Worm (Caenorhabditis elegans): ENCODE results near the gene C34C12.12.

Gene C34C12.12

DNA sequence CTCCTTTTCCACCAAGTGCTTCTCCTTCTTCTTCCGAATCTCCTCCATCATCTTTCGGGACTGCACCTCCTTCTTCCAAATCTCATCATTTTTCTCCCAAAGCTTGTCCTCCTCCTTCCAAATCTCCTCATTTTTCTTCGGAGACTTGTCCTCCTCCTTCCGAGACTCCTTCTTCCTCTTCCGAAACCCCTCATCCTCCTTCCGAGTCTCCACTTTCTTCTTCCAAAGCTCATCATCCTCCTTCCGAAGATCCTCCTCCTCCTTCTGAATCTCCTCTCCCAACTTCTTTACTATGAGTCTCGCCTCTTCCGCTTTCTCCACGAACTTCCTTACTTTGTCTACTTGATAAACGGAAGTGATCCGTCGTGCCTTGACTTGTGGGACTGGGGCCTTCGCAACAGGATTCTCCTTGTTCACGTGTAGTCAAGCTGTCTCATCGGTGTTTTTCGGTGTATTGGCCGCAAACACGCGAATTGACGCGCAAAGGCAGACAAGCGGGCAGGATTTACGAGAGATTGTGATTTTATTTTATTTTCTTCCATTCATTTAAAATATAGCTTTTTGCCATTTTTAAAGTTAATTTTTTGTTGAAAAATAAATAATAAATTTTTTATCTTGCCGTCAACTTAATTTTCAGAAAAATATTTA, at the start of gene C34C12.12, which contains the start of gene K01A11.3:
Gene C34C12.12 (plus strand): TSS at position 632 of the 648 bp plus-strand sequence.
Gene K01A11.3 (minus strand): TSS at position 51 of the 648 bp plus-strand sequence.
- no peak for TF ChIP-seq ets-7 (tag; optimal IDR thresholded peaks at IDR 0.05)
- TF ChIP-seq tbx-37 (GFP tag; conservative IDR thresholded peaks at IDR 0.05), result no peak
- TF ChIP-seq sea-1 (GFP tag; conservative IDR thresholded peaks at IDR 0.05), result no peak
- TF ChIP-seq tbx-11 (GFP tag; IDR thresholded peaks at IDR 0.05), result no peak
- TF ChIP-seq pes-1 (GFP tag; IDR thresholded peaks at IDR 0.05), result no peak
- no peak for TF ChIP-seq tra-4 (tag; optimal IDR thresholded peaks at IDR 0.05)
- TF ChIP-seq ceh-13 (GFP tag; optimal IDR thresholded peaks at IDR 0.05), result no peak

DNA sequence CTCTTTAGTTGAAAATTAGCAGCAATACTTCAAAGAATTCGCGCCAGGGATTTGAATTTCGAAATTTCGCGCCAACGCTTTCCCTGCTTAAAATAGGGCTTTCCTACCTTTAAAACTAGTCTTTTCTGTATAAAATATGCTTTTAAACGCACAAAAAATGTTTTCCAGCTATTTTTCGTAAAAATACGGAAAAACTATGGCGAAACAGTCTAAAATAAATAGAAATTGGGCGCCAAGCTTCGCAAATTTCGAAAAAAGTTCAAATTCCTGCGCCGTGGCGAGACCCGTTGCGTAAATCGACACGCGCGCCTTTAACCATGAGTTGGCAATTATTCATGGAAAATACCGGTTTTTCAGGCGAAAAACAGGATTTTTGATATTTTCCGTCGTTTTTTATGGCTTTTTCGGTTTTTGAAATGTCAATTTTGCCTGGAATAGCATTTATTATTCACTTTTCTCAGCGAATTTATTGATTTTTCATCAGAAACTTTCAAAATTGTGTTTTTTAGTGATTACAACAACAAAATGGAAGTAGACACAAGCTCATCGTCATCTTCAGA, 48.6 kb upstream of the C34C12.12 start, which contains the start of the genes npp-9 and F59A2.5:
Gene npp-9 (minus strand): TSS at position 126 of the 560 bp plus-strand sequence.
Gene F59A2.5 (plus strand): TSS at position 510 of the 560 bp plus-strand sequence.
- TF ChIP-seq ceh-36 (tag; optimal IDR thresholded peaks at IDR 0.05) (no peak), F13C5.2 (tag; optimal IDR thresholded peaks at IDR 0.05) (peak; percentile 32), tbx-11 (GFP tag; IDR thresholded peaks at IDR 0.05) (0 out of 2 replicates have a peak, but pooled peaks have one; percentile 24), hmg-4 (GFP tag; optimal IDR thresholded peaks at IDR 0.05) (no peak)

DNA sequence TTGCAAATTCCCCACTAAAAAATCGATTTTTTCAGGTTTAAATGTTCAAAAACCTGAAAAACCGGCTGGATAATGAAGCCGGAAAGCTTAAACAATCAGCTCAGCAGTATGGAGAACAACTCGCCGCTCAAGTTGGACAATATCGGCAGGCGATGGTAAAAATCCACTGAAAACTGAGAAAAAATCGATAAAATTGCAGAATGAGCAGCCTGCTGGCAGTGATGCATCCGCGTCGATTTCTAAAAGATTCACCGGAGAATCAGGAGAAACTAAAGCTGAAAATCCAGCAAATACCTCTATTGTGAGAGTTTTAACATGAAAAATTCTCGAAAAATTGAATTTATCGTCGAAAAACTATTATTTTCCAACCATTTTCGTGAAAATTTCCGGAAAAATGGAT, 47.5 kb upstream of the C34C12.12 start, which contains the start of gene golg-4:
Gene golg-4 (plus strand): TSS at position 34 of the 400 bp plus-strand sequence.
- TF ChIP-seq ceh-13 (GFP tag; optimal IDR thresholded peaks at IDR 0.05) (no peak), ceh-36 (tag; optimal IDR thresholded peaks at IDR 0.05) (no peak), flt-1 (GFP tag; IDR thresholded peaks at IDR 0.05) (no peak), hnd-1 (tag; optimal IDR thresholded peaks at IDR 0.05) (no peak), sea-1 (GFP tag; conservative IDR thresholded peaks at IDR 0.05) (no peak), B0310.2 (tag; optimal IDR thresholded peaks at IDR 0.05) (no peak), ama-1 (optimal IDR thresholded peaks at IDR 0.05) (no peak), ets-7 (tag; optimal IDR thresholded peaks at IDR 0.05) (no peak), pes-1 (GFP tag; IDR thresholded peaks at IDR 0.05) (no peak)

DNA sequence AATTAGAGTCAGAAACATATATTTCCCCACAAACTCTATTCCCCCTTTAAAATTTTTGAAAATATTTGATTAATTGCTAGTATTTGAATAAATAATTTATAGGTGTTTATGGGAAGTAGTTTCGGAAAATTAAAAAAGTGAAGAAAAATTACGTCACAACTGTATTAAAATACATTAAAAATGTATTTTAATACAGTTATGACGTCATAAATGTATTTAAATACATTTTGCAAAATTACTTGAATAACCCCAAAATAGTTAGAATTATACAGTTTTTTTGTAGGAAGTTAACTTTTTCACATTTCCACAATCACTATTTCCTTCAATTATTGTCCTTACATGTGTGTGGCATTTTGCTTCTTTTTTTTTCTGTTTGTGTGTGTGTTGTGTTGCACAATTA, 39.6 kb upstream of the C34C12.12 start:
- TF ChIP-seq B0310.2 (tag; optimal IDR thresholded peaks at IDR 0.05) (no peak), ceh-36 (tag; optimal IDR thresholded peaks at IDR 0.05) (no peak), tra-4 (tag; optimal IDR thresholded peaks at IDR 0.05) (no peak), tbx-37 (GFP tag; conservative IDR thresholded peaks at IDR 0.05) (no peak), scrt-1 (GFP tag; IDR thresholded peaks at IDR 0.05) (no peak), hmg-4 (GFP tag; optimal IDR thresholded peaks at IDR 0.05) (no peak), ama-1 (optimal IDR thresholded peaks at IDR 0.05) (no peak), hnd-1 (tag; optimal IDR thresholded peaks at IDR 0.05) (no peak), aly-1 (tag; optimal IDR thresholded peaks at IDR 0.05) (no peak), hmbx-1 (tag; optimal IDR thresholded peaks at IDR 0.05) (no peak), flt-1 (GFP tag; IDR thresholded peaks at IDR 0.05) (no peak), ets-7 (tag; optimal IDR thresholded peaks at IDR 0.05) (no peak), F13C5.2 (tag; optimal IDR thresholded peaks at IDR 0.05) (no peak), sea-1 (GFP tag; conservative IDR thresholded peaks at IDR 0.05) (no peak), ceh-13 (GFP tag; optimal IDR thresholded peaks at IDR 0.05) (no peak)

DNA sequence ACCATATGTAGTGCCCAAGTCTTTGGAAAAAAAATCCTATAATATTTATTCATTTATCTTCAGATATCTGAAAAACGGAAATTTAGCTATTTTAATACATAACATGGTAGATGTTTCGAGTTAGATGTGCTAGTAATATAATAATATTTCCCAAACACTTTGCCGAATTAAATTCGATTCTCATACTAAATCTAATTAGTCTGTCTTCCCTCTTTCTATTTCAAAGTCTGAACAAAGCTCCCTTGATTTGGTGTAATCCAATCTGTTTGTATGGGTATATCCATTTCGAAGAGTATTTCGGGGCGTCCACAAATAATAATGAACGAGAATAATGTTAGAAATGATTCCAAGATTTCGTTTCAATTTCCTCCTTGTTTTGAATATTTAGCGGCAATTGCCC, 38.6 kb upstream of the C34C12.12 start:
- no peak for TF ChIP-seq sea-1 (GFP tag; conservative IDR thresholded peaks at IDR 0.05)
- no peak for TF ChIP-seq tra-4 (tag; optimal IDR thresholded peaks at IDR 0.05)
- TF ChIP-seq tbx-37 (GFP tag; conservative IDR thresholded peaks at IDR 0.05), result no peak

DNA sequence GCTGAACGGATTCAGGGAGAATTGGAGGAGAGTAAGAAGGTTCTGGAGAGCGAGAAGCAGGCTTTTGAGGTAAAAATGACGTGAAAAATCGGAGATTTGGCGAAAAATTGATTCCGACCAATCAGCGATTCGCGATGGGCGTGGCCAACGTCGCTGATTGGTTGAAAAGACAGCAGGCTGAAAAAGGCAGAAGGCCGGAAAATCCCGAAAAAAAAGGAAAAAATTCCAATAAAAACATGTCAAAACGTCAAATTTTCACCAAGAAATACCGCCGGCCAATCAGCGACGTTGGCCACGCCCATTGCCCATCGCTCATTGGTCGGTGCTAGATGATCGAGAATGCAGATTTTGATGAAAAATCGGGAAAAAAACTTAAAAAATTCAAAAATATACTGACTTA, 35.5 kb upstream of the C34C12.12 start:
- TF ChIP-seq flt-1 (GFP tag; IDR thresholded peaks at IDR 0.05), result no peak
- TF ChIP-seq hmg-4 (GFP tag; optimal IDR thresholded peaks at IDR 0.05), result no peak
- no peak for TF ChIP-seq pes-1 (GFP tag; IDR thresholded peaks at IDR 0.05)
- TF ChIP-seq hnd-1 (tag; optimal IDR thresholded peaks at IDR 0.05), result no peak
- no peak for TF ChIP-seq tra-4 (tag; optimal IDR thresholded peaks at IDR 0.05)
- no peak for TF ChIP-seq aly-1 (tag; optimal IDR thresholded peaks at IDR 0.05)
- no peak for TF ChIP-seq sea-1 (GFP tag; conservative IDR thresholded peaks at IDR 0.05)
- TF ChIP-seq scrt-1 (GFP tag; IDR thresholded peaks at IDR 0.05), result no peak
- TF ChIP-seq ceh-36 (tag; optimal IDR thresholded peaks at IDR 0.05), result no peak
- no peak for TF ChIP-seq ets-7 (tag; optimal IDR thresholded peaks at IDR 0.05)
- no peak for TF ChIP-seq tbx-11 (GFP tag; IDR thresholded peaks at IDR 0.05)
- TF ChIP-seq ama-1 (optimal IDR thresholded peaks at IDR 0.05), result no peak
- no peak for TF ChIP-seq F13C5.2 (tag; optimal IDR thresholded peaks at IDR 0.05)
- no peak for TF ChIP-seq B0310.2 (tag; optimal IDR thresholded peaks at IDR 0.05)
- TF ChIP-seq ceh-13 (GFP tag; optimal IDR thresholded peaks at IDR 0.05), result no peak

DNA sequence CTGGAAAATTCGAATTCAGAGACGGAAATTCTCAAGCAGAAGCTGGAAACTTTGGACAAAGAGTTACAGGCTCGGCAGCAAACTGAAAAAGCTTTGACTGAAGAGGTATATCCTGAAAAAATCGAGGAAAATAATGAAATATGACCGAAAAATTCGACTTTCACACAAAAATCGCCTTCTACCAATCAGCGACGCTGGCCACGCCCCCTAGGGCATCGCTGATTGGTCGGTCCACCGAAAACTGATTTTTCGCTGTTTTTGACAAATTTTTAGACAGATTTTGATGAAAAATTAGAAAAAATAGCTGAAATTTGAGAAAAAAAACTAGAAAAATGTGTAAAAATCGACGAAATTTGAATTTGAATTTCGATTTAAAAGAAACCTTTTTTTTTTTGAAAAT, 34.1 kb upstream of the C34C12.12 start:
- TF ChIP-seq tbx-11 (GFP tag; IDR thresholded peaks at IDR 0.05) (no peak), hmg-4 (GFP tag; optimal IDR thresholded peaks at IDR 0.05) (no peak), hnd-1 (tag; optimal IDR thresholded peaks at IDR 0.05) (no peak)

DNA sequence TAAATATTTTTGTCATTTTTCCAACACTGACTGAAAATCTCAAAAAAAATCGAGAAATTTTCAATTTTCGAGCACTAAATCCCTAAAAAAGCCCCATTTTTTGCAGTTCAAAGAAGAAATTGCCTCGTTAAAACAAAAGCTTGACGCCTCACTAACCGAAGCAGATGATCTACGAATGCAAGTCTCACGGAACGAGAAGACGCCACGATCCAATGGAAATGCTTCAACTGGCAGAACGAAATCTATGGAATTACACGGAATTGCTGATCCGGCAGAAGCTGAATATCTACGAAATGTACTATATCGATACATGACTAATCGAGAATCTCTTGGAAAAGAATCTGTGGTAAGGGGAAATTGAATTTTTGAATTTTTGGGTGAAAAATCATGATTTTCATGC, 29.1 kb upstream of the C34C12.12 start:
- TF ChIP-seq tbx-37 (GFP tag; conservative IDR thresholded peaks at IDR 0.05) (0 out of 2 replicates have a peak, but pooled peaks have one; percentile 4), B0310.2 (tag; optimal IDR thresholded peaks at IDR 0.05) (no peak)

All from whole organism, early embryonic.